Worm (Caenorhabditis elegans): ENCODE data around the gene F28C10.1.

ce11 chrX:551175-551729 lies 8.3 kb downstream of the F28C10.1 start, which contains the start of gene F57C12.2:
- TF ChIP-seq athp-1 (tag; optimal IDR thresholded peaks at IDR 0.05) (no peak), atf-7 (tag; optimal IDR thresholded peaks at IDR 0.05) (no peak), ztf-28 (GFP tag; IDR thresholded peaks at IDR 0.05) (no peak), pbrm-1 (GFP tag; IDR thresholded peaks at IDR 0.05) (no peak), snpc-4 (GFP tag; optimal IDR thresholded peaks at IDR 0.05) (no peak), snpc-4 (tag; optimal IDR thresholded peaks at IDR 0.05) (peak in 1 of 4 experiments; percentile 39)

All from whole organism, young adult.